Worm (Caenorhabditis elegans) whole organism, L4 larva: Measurements from ENCODE around the gene gop-3.

Experiments
- attf-4 ChIP-seq: sonication (generic microtip); optimal IDR thresholded peaks from 3 replicates; lab custom pipeline; 2017; ENCODE audit warnings: missing biosample characterization, missing genetic modification characterization
- ceh-44 ChIP-seq: fragments of 200-800 bp; sonication (Bioruptor generic); IDR thresholded peaks from 2 replicates; pipeline ENCODE4 v1.3.6; 2022; ENCODE audit warnings: missing genetic modification reagents, missing genetic modification characterization, missing compliant biosample characterization
- ceh-82 ChIP-seq: sonication (generic microtip); optimal IDR thresholded peaks from 2 replicates; lab custom pipeline; 2017; ENCODE audit warnings: missing biosample characterization, missing genetic modification characterization
- daf-12 ChIP-seq: fragments of 150-350 bp; optimal IDR thresholded peaks from 2 replicates; lab custom pipeline; 2014; ENCODE audit warnings: missing biosample characterization, missing genetic modification reagents, missing genetic modification characterization
- dmd-6 ChIP-seq: fragments of 200-800 bp; sonication (Bioruptor generic); IDR thresholded peaks from 2 replicates; pipeline ENCODE4 v1.3.6; 2022; ENCODE audit warnings: missing genetic modification reagents, missing genetic modification characterization, missing compliant biosample characterization
- lin-15B ChIP-seq: fragments of 150-350 bp; sonication (generic microtip); optimal IDR thresholded peaks from 3 replicates; lab custom pipeline; 2014; ENCODE audit warnings: missing biosample characterization, missing genetic modification characterization
- nhr-25 ChIP-seq: sonication (generic microtip); optimal IDR thresholded peaks from 2 replicates; lab custom pipeline; 2017; ENCODE audit warnings: missing genetic modification characterization, mild to moderate bottlenecking, missing compliant biosample characterization, antibody characterized with exemption, moderate library complexity, borderline replicate concordance; ENCODE audit not compliant: insufficient read depth
- nhr-28 ChIP-seq: fragments of 150-350 bp; optimal IDR thresholded peaks from 2 replicates; lab custom pipeline; 2014; ENCODE audit warnings: missing biosample characterization, missing genetic modification characterization
- unc-62 ChIP-seq, 3 experiments: fragments of 150-350 bp in 1 of 3; sonication (generic microtip); optimal IDR thresholded peaks in 2 of 3; peaks in 1 of 3; 1 replicate in 1 of 3; 2 replicates in 2 of 3; lab custom pipeline; 2014 to 2017; ENCODE audit warnings: missing biosample characterization in 3 of 3, missing genetic modification characterization in 3 of 3, missing genetic modification reagents in 3 of 3, missing genotype in 1 of 3
- zfp-2 ChIP-seq: sonication (generic microtip); optimal IDR thresholded peaks from 2 replicates; lab custom pipeline; 2016; ENCODE audit warnings: mild to moderate bottlenecking, missing genetic modification characterization, missing compliant biosample characterization
- ztf-11 ChIP-seq: fragments of 150-350 bp; optimal IDR thresholded peaks from 2 replicates; lab custom pipeline; 2014; ENCODE audit warnings: missing biosample characterization, missing genetic modification characterization

ce11 chrIII:5301786-5302268, 41.3 kb downstream of the gop-3 start, which contains the start of the genes T15B12.2 and F52C9.5:
- TF ChIP-seq ceh-44 (GFP tag; lab: Robert Waterston, UW) (no peak), daf-12 (tag; lab: Kevin White, UChicago) (no peak), unc-62 (GFP tag; optimal IDR thresholded peaks at IDR 0.05 in 1 of 2; lab: Kevin White, UChicago) (no peak), unc-62 (tag; optimal IDR thresholded peaks at IDR 0.05; lab: Kevin White, UChicago) (no peak), ztf-11 (tag; lab: Kevin White, UChicago) (no peak), dmd-6 (GFP tag; lab: Robert Waterston, UW) (no peak), zfp-2 (tag; lab: Kevin White, UChicago) (no peak), ceh-82 (no peak), nhr-25 (no peak), attf-4 (tag; lab: Kevin White, UChicago) (no peak), lin-15B (tag; lab: Kevin White, UChicago) (no peak), nhr-28 (tag; lab: Kevin White, UChicago) (no peak)
